Worm (Caenorhabditis elegans): ENCODE results near the gene tes-1.

tes-1 gene

DNA sequence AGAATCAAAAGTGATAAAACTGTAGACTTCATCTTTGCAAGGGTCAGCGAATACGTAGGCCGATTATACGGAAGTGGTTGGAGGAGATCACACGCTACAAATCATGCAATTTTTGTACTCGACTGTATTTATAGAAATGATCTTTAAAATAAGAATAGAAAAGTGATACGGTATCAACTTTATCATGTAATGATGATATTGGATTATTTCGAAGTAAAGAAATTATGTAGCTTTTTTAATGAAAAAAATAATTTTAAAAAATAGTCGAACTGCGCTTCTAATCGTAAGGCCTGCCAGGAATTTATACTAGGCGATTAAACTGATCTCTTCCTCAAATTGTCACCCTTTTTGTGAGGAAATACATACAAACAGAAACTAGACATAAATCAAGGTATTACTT, 17.4 kb downstream of the tes-1 start, which contains the start of gene B0496.11:
Gene B0496.11 (minus strand): TSS at position 101 of the 400 bp plus-strand sequence.
- TF ChIP-seq dao-5 (tag; optimal IDR thresholded peaks at IDR 0.05) (no peak), W03F9.2 (tag; optimal IDR thresholded peaks at IDR 0.05) (no peak), him-1 (tag; optimal IDR thresholded peaks at IDR 0.05) (no peak)

DNA sequence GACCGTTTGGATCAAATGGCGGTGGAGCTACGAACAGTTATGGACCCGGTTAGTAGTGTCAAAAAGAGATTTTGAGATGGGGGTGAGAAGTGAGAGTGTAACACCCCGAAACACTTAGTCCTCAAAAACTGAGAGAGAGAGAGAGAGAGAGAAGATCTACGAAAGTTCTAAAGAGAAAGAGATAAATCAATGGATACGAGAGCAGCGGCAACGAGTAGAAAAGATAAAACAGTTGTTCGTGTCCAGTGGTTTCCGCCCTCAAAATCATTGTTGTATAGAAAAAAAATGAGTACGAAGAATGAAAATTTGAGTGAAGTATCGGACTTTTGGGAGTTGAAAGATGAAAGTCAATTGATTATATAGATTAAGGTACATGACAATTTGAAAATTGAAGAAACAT, 22.2 kb downstream of the tes-1 start:
- TF ChIP-seq dao-5 (tag; optimal IDR thresholded peaks at IDR 0.05) (no peak), W03F9.2 (tag; optimal IDR thresholded peaks at IDR 0.05) (no peak), him-1 (tag; optimal IDR thresholded peaks at IDR 0.05) (no peak)

DNA sequence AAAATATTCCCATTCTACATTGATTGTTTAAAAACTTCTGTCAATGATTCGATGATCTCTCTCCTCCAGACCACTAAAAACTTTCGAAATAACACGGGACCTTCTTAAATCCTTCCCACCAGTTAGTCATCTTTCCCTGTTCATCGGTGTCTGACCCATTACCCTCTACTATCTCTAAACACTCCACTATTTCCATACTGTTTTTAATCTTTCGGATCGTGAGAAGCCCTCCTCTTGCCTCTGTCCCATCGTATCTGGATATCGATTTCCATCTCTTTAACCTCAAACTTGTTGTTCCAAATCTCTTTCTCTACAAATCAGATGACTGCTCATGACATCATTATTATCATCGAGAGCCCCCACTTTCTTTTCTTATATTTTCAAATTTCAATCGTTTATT, 22.9 kb downstream of the tes-1 start:
- TF ChIP-seq W03F9.2 (tag; optimal IDR thresholded peaks at IDR 0.05) (no peak), him-1 (tag; optimal IDR thresholded peaks at IDR 0.05) (no peak), dao-5 (tag; optimal IDR thresholded peaks at IDR 0.05) (no peak)

DNA sequence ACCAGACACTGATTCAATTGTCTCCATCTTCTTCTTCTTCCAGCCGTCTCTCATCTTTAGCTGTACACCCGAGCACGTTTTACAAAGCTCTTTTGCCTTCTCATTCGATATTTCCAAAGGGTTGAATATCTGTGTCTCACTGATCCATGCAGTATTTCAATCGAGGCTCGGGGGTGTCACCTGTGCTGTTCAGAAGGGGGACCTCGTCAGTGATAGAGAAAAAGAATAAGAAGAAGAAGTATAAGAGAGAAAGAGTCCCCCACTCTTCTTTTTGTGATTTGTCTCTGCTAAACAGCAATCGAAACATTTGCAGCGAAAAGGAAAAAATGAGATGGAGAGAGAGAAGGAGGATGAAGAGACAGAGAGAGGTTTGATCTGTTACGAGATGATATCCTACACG, 25.2 kb downstream of the tes-1 start:
- TF ChIP-seq dao-5 (tag; optimal IDR thresholded peaks at IDR 0.05) (no peak), W03F9.2 (tag; optimal IDR thresholded peaks at IDR 0.05) (no peak), him-1 (tag; optimal IDR thresholded peaks at IDR 0.05) (no peak)

DNA sequence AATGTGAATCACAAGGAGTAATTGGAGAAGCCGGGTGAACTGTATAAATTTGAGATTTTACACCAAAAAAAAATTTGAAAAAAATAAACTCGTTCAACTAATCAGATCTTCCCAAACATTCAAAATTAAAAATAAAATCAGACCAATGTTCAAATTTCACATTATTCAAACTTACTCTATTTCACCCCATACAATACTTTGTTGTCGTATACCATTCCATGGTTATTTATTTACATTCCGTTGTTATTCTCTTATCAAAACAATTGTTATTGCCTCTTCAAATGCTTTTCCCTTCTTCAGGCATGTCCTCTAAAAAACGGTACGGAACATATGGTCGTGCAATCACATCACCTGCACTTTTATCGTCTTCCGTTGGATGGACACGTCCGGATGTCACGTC, 27.0 kb downstream of the tes-1 start, which contains the start of gene unc-82:
Gene unc-82 (plus strand): TSS at position 301 of the 400 bp plus-strand sequence.
- TF ChIP-seq dao-5 (tag; optimal IDR thresholded peaks at IDR 0.05) (no peak), W03F9.2 (tag; optimal IDR thresholded peaks at IDR 0.05) (no peak), him-1 (tag; optimal IDR thresholded peaks at IDR 0.05) (no peak)

DNA sequence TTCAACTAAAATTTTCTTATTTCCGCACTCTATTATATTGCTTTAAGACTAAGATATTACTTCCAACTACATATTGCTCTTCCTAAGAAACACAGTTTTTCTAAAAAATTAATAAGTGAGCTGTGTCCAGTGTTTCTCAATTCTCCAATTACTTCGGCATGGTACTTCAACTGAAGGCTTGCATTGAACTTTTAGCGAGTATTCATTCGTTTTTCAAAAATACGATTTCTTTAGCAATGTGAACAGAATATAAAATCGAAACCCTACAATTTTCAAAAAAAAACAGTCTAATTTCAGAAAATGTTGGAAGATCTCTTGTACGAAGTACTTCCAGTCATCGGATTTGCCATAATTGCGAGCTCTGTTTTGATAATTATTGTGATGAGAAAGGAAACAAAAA, 30.3 kb downstream of the tes-1 start, which contains the start of gene srtx-1:
Gene srtx-1 (plus strand): TSS at position 301 of the 400 bp plus-strand sequence.
- no peak for TF ChIP-seq dao-5 (tag; optimal IDR thresholded peaks at IDR 0.05)
- TF ChIP-seq him-1 (tag; optimal IDR thresholded peaks at IDR 0.05): no peak
- no peak for TF ChIP-seq W03F9.2 (tag; optimal IDR thresholded peaks at IDR 0.05)

DNA sequence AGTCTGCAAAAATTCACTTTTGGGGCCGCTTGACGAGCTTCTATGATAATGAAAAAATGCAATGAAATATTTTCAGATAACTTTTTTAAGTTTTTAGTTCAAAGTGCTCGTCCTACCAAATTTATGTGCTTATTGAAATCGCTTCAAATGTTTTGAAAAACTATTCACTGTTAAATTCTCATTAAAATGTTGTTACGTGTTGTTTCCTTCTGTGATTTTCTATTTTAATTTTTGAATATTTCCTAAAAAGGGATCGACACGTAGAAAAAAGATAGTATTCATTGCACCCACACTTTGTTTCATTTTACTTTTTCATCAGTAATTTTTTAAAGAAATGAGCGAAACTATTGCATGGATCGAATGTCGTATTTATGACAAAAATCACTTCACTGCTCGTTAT, 32.4 kb downstream of the tes-1 start, which contains the start of gene B0496.6:
Gene B0496.6 (plus strand): TSS at position 301 of the 400 bp plus-strand sequence.
- TF ChIP-seq dao-5 (tag; optimal IDR thresholded peaks at IDR 0.05) (no peak), him-1 (tag; optimal IDR thresholded peaks at IDR 0.05) (no peak), W03F9.2 (tag; optimal IDR thresholded peaks at IDR 0.05) (no peak)

DNA sequence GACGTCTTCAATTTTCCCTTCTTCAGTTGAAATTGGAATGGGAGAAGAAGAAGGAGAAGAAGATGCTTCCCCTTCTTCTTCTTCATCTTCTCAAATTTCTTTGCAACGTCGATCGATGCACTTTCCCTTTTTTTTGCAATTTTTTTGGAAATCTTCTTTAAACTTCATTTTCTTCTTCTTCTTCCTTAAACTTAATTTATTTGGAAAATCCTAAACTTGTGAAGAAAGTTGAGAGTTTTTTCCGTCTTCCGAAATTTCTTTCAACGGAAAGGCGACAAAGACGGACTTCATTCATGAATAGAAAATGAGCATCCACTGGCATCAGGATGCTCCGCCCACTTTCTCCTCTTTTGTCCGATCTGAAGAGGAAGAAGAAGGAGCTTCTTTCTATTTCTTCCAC, 37.1 kb downstream of the tes-1 start:
- no peak for TF ChIP-seq W03F9.2 (tag; optimal IDR thresholded peaks at IDR 0.05)
- no peak for TF ChIP-seq him-1 (tag; optimal IDR thresholded peaks at IDR 0.05)
- TF ChIP-seq dao-5 (tag; optimal IDR thresholded peaks at IDR 0.05): no peak

DNA sequence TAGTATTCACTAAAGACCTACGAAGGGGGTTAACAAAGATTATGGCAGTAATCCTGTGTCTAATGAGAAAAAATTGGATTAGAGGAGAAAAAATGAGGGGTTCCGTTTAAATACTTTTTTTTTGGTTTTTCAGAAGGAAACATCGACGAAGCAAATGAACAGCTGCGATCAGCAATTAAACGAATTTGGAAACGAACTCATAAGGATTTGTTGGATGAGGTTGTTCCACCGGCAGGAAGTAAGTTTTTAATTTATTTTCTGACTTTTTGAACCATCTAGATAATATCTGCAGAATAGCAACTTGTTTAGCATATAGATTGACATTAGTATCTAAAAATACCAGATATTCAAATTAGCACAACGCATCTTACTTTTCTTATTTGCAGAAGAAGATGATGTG, 37.7 kb downstream of the tes-1 start:
- TF ChIP-seq dao-5 (tag; optimal IDR thresholded peaks at IDR 0.05): no peak
- no peak for TF ChIP-seq him-1 (tag; optimal IDR thresholded peaks at IDR 0.05)
- no peak for TF ChIP-seq W03F9.2 (tag; optimal IDR thresholded peaks at IDR 0.05)

DNA sequence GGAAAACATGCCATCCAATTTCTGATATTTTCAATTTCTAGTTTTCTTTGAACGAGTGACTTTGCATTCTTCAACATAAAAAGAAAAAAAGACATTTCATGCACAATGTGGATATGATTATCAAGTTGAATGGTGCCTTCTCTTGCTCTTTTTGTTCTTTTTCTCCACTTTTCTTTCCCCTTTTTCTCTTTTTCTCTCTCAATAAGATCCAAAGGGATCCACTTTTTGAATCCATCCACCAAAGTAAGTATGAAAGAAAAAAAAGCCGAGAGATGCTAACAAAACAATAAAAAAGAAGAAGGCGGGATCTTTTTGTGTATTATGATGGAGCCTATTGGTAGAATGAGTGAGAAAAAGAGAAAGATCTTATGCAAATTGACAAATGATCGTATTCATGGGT, 43.9 kb downstream of the tes-1 start:
- TF ChIP-seq W03F9.2 (tag; optimal IDR thresholded peaks at IDR 0.05) (no peak), dao-5 (tag; optimal IDR thresholded peaks at IDR 0.05) (no peak), him-1 (tag; optimal IDR thresholded peaks at IDR 0.05) (no peak)

DNA sequence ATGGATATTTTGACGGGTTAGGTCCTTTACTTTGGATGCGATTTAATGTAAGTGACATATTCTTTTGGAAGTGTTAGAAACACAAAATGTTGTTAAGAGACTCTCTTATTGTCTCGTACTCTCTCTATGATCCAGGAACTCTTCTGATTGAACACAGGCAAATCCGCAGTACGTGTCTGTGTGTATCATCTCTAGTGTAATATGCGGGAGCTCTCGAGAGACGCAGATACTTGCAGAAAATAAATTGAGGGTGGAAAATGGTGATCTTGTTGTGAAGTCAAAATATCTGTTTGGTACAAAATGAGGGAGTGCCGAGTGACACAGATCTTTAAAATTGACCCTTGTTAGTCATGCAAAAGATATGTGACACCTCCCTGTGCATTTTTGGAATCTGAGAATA, 44.6 kb downstream of the tes-1 start:
- TF ChIP-seq him-1 (tag; optimal IDR thresholded peaks at IDR 0.05) (no peak), W03F9.2 (tag; optimal IDR thresholded peaks at IDR 0.05) (no peak), dao-5 (tag; optimal IDR thresholded peaks at IDR 0.05) (no peak)

DNA sequence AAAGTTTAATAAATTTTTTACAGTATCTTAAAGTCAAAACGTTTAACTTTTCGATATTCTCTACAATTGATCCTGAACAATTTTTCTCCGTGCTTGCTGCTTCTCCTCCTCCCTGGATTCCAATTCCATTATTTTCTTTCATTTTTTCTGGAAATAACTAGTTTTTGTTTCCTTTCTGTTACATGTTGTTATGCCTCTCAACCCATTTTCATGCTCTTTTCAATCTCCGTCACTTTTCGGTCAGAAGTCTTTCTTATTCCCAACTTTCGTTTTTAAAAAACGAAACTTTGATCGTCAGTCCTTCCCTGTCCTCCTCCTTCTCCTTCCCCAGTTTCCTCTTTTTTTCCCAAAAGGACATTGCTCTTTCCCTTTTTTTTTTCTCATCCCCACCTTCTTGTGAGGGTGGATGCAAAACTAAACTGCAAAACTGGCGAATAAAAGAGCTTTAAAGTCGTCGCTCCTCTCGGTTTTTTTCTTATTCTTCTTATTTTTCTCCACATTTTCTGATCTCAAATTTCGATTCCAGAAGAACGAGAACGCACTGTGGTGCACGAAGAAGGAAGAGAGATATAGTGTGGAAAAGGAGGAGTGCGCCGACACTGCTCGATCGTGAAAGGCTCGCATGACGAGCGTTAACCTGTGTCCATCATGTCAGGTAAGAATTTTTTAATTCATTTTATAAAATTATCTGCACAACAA, 46.2 kb downstream of the tes-1 start, which contains the start of the genes C48A7.16 and egl-19:
Gene C48A7.16 (plus strand): TSS at position 544 of the 699 bp plus-strand sequence.
Gene egl-19 (plus strand): TSS at position 649 of the 699 bp plus-strand sequence.
- TF ChIP-seq him-1 (tag; optimal IDR thresholded peaks at IDR 0.05) (no peak), dao-5 (tag; optimal IDR thresholded peaks at IDR 0.05) (no peak), W03F9.2 (tag; optimal IDR thresholded peaks at IDR 0.05) (no peak)

DNA sequence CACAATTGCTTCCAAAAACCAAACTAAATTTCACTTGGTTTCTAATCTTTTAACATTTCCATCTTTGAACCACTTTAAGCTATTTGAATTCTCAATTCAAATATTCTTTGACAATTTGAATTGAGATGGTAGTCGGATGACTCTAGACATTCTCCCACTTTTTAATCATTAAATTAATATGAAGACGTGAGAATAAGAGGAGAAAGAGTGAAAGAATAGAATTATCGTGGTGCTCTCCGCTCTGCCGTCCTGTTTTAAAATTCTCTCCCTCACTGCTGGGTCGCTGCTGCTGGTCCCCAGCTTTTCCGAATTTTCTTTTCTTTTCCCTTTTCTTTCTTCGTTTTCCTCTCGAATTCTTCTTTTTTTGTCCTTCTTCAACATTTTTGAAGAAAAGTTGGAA, 47.8 kb downstream of the tes-1 start:
- TF ChIP-seq W03F9.2 (tag; optimal IDR thresholded peaks at IDR 0.05) (no peak), dao-5 (tag; optimal IDR thresholded peaks at IDR 0.05) (no peak), him-1 (tag; optimal IDR thresholded peaks at IDR 0.05) (no peak)

DNA sequence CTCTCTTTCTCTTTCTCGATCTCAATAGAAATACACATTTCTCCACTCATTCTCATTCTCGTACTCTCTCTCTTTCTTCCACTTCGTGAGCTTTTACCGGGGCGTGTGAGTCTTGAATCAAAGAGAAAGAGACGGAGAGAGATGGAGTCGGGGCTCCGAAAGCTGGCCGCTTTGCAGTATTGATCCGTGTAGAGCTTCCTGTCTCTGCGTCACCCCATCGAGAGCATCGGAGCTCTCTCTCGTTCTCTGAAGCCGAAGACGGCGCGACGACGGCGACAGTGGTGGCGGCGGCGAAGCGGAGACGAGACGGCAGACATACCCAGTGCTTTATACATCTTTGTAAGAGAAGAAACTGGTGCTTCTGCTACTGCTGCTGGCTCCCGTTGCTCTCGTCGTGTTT, 49.2 kb downstream of the tes-1 start:
- TF ChIP-seq W03F9.2 (tag; optimal IDR thresholded peaks at IDR 0.05) (no peak), him-1 (tag; optimal IDR thresholded peaks at IDR 0.05) (peak; percentile 83)
